Worm (Caenorhabditis elegans) whole organism, L4 larva: ENCODE results near the gene scly-1.

Experiments
- ceh-82 ChIP-seq: sonication (generic microtip); optimal IDR thresholded peaks from 2 replicates; lab custom pipeline; 2017; ENCODE audit warnings: missing biosample characterization, missing genetic modification characterization
- daf-19 ChIP-seq: fragments of 200-800 bp; sonication (Bioruptor generic); conservative IDR thresholded peaks from 2 replicates; pipeline ENCODE4 v1.3.6; 2022; ENCODE audit warnings: missing genetic modification characterization, missing compliant biosample characterization
- egl-27 ChIP-seq: sonication (generic microtip); optimal IDR thresholded peaks from 3 replicates; lab custom pipeline; 2017; ENCODE audit warnings: missing biosample characterization, missing genetic modification reagents, missing genetic modification characterization
- jun-1 ChIP-seq: fragments of 150-350 bp; optimal IDR thresholded peaks from 2 replicates; lab custom pipeline; 2014; ENCODE audit warnings: missing biosample characterization, missing genetic modification reagents, missing genetic modification characterization
- lin-15B ChIP-seq: fragments of 150-350 bp; sonication (generic microtip); optimal IDR thresholded peaks from 3 replicates; lab custom pipeline; 2014; ENCODE audit warnings: missing biosample characterization, missing genetic modification characterization
- skn-1 ChIP-seq: fragments of 150-350 bp; optimal IDR thresholded peaks from 2 replicates; lab custom pipeline; 2014; ENCODE audit warnings: missing biosample characterization, missing genetic modification characterization
- snpc-1.2 ChIP-seq: fragments of 200-800 bp; sonication (Bioruptor generic); IDR thresholded peaks from 2 replicates; pipeline ENCODE4 v1.3.6; 2022; ENCODE audit warnings: missing genetic modification reagents, missing genetic modification characterization, missing compliant biosample characterization
- spr-1 ChIP-seq: sonication (generic microtip); optimal IDR thresholded peaks from 2 replicates; lab custom pipeline; 2016; ENCODE audit warnings: mild to moderate bottlenecking, missing genetic modification characterization, missing compliant biosample characterization
- unc-62 ChIP-seq, 3 experiments: fragments of 150-350 bp in 1 of 3; sonication (generic microtip); optimal IDR thresholded peaks in 2 of 3; peaks in 1 of 3; 1 replicate in 1 of 3; 2 replicates in 2 of 3; lab custom pipeline; 2014 to 2017; ENCODE audit warnings: missing biosample characterization in 3 of 3, missing genetic modification characterization in 3 of 3, missing genetic modification reagents in 3 of 3, missing genotype in 1 of 3
- zip-2 ChIP-seq: fragments of 150-350 bp; optimal IDR thresholded peaks from 2 replicates; lab custom pipeline; 2014; ENCODE audit warnings: missing biosample characterization, missing genetic modification characterization

ce11 chrII:6245199-6245702 is 35.7 kb downstream of the scly-1 start, which contains the start of gene blos-4:
- TF ChIP-seq egl-27 (tag; lab: Kevin White, UChicago) = no peak
- TF ChIP-seq snpc-1.2 (GFP tag; lab: Robert Waterston, UW) = no peak
- TF ChIP-seq daf-19 (GFP tag; lab: Robert Waterston, UW) = no peak
- TF ChIP-seq skn-1 (tag; lab: Kevin White, UChicago) = no peak
- TF ChIP-seq spr-1 (tag; lab: Kevin White, UChicago) = no peak
- TF ChIP-seq unc-62 (GFP tag; optimal IDR thresholded peaks at IDR 0.05 in 1 of 2; lab: Kevin White, UChicago) = no peak
- no peak for TF ChIP-seq unc-62 (tag; optimal IDR thresholded peaks at IDR 0.05; lab: Kevin White, UChicago)
- TF ChIP-seq jun-1 = no peak
- TF ChIP-seq ceh-82 (tag; lab: Kevin White, UChicago) = no peak
- no peak for TF ChIP-seq zip-2 (tag; lab: Kevin White, UChicago)
- no peak for TF ChIP-seq lin-15B (tag; lab: Kevin White, UChicago)
